Fruit fly (Drosophila melanogaster): ENCODE data around the gene Rack1.

Rack1 gene

DNA sequence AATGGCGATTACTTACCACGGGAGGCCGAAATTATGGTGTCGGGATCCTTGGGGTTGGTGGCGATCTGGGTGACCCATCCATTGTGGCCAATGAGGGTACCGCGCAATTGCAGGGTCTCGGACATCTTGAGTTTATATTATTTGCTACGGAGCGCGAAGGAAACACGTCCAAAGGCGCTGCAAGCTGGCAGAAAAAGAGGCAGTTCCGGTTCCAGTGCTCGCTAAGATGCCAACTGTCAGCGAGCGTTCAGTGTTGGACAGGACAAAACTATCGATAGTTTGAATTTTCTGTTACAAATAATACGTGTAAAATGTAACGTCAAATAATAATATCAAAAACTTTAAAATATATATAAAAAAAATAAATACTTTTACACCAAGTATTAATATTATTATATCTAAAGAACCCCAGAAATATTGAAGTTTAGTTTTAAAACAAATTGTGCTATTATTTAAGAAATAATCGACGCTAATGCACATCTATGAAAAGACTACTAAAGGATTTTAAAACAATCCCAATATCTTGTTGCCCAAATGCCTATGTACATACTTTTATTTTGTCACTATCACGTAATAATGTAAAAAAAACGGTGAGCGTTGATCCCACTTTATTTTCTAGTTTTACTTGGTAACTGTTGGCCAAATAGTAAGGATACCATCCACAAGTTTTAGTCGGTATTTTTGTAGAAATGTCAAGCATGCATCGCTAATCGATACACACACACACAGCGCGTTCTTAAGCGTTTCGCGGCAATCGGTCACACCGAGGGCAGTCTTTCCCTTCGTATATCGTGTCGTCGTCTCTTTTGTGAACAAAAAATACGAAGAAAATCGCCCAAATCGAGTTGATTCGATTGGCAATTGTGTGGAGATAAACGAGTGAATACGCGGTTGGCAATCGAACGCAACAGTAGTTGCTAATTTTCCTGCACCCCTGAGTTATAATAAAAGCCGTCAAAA is at the start of gene Rack1, which contains the start of gene mts:
Gene Rack1, minus strand, starts transcription at position 271 of the 960 bp plus-strand sequence.
Gene mts, plus strand, starts transcription at position 606 of the 960 bp plus-strand sequence.
- TF ChIP-seq CTCF (optimal IDR thresholded peaks at IDR 0.05) (peak in 1 of 2 experiments; percentile 22), CG8478 (optimal IDR thresholded peaks at IDR 0.05) (no peak)

DNA sequence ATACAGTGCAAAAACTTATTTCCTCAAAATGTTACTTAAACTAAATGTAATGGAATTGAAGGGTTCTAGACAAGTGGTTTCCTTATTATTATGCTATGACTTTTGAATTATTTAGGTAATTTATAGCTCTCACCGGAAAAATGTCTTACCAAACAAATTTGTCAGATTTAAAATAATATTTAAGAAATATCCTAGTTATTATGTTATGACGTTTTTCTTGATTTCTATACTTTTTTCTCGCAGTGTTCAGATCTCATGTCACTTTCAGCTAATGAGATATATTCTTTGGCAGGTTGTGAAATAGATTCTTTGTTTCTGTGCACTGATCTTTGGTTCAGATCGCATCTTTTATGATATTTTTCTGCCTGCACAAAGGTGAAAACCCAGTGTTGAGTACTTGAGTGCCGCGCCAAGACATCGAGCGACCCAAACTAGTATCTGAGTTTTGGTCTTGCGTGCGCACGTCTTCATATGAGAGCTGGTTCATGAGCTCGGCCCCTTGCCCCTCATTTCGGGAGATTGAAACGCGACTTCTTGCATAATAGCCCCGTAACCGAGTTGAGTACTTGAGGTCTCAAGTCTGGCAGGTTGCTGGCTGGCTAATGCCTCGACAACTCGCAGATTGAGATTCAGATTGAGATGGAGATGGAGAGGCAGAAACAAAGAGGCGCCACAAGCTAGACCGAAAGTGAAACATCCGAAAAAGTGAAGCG is 49.6 kb upstream of the Rack1 start:
- TF ChIP-seq CTCF (optimal IDR thresholded peaks at IDR 0.05) (no peak), CG8478 (optimal IDR thresholded peaks at IDR 0.05) (no peak)

DNA sequence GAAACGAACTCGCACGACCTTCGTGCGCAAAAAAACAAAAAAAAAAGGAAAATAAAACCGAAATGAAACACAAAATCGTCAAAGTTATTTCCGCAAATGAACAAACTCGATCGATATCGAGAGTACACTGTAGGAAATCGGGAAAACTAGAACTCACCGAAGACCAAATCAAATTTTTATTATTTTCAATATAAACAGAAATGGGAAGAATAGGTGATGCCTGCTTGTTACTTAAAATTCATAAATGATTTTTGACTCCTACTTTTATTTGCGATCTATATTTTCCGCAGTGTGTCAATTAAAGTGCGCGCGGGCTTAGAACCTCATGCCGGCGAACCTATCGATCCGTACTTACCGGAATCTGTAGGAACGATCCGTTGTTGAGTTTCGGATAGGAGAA is 48.6 kb upstream of the Rack1 start:
- no peak for TF ChIP-seq CG8478 (optimal IDR thresholded peaks at IDR 0.05)
- no peak for TF ChIP-seq CTCF (optimal IDR thresholded peaks at IDR 0.05)

DNA sequence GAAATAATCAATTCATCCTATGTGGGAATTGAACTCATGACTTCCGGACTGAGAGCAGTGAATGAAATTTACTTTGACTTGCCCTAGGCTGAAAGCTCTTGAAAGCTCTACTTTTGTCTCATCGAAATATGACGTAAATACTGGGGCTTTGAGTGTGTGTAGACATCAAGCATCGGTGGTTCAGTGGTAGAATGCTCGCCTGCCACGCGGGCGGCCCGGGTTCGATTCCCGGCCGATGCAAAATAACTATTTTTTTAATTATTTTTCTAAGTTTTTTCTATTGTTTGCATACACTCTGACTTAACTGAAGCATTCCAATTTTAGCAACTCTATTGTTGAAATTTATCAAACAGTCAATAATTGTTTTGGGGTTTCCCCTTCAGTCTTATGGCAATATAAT is 45.6 kb upstream of the Rack1 start:
- TF ChIP-seq CG8478 (optimal IDR thresholded peaks at IDR 0.05) (no peak), CTCF (optimal IDR thresholded peaks at IDR 0.05) (no peak)

DNA sequence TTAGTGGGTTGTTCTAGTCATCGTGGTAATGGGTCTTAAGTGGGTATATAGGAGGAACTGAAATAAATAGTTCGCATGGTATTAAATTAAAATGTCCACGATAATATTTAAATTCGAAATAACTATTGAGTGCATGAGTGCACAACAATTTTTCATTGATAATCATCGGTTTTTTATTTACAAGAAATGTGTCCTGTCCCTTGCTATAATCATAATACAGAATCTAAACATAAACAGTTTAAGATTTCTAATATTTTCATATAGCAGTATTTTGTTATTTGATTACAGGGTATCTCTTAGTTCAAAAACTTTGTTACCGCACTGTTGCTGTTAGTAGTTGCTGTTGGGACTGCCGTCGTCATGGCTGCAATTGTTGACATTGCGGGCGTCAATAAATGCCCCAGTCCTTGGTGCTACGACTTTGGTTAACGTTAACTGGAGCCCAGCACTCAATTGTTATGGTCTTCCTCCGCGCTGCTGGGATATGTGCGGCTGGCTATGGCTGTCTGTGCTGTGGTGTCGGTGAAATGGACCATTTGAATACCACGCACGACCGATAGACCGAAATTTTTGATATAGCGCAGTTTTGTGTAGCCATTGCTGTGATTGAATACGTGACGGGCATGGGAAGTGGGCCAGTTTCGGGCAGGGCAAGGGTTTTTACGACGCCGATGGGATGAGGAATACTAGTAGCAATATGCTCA is 44.9 kb upstream of the Rack1 start:
- TF ChIP-seq CG8478 (optimal IDR thresholded peaks at IDR 0.05) (no peak), CTCF (optimal IDR thresholded peaks at IDR 0.05) (no peak)

DNA sequence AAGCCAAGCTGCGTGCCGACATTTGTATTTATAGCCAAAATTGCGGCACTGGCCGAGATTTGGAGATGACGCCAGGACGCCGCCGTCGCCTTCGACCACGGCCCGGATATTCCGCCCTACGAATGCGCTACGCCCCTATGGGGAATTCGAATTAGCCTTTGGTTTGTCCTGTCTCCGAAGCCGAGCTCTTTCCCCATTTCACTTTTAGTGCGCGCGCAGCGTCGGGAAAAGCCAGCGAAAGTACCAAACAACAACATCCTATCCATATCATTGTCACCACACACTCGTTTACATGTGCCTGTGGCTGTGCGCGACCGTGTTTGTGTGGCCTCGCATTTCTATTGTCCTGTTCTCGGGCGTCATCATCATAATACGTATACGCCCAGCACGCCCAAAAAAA is 44.2 kb upstream of the Rack1 start, which contains the start of gene Proc:
Gene Proc, minus strand, starts transcription at position 101 of the 400 bp plus-strand sequence.
- no peak for TF ChIP-seq CG8478 (optimal IDR thresholded peaks at IDR 0.05)
- no peak for TF ChIP-seq CTCF (optimal IDR thresholded peaks at IDR 0.05)

DNA sequence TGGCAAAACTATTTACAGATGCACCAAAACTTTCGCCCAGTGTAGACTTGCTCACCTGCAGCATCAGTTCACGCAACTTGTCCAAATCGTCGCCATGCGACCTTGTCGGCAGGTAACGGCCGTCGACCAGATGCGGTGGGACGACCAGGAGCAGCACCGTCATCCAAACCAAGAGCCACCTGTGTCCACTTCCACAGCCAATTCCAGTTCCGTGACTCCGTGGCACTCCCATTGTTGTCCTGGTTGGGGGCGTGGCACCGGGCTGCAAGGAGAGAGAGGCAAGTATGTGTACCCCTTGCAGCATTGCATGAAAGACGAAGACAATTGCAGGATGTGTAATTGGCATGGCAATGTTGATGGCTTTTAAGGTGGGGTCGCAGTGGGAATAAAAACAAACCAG is 43.1 kb upstream of the Rack1 start:
- TF ChIP-seq CTCF (optimal IDR thresholded peaks at IDR 0.05) = no peak
- no peak for TF ChIP-seq CG8478 (optimal IDR thresholded peaks at IDR 0.05)

DNA sequence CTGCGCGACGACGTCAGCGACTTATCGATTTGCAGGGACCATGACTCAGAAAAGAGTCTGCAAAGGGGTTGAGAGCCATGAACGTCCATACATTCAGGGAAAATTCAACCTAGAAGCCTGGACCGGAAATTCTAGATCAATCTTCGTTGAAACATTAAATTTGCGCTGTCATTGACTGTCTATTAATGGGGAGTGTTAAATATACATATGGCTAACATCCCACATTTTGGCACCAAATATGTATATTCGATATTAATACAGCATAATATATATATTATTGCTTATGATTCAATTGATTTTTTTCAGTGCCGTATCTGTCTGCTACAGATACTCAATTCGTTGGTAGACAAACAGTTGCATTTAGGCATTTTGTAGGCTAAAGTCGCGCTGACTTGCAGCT is 41.5 kb upstream of the Rack1 start:
- TF ChIP-seq CTCF (optimal IDR thresholded peaks at IDR 0.05) (no peak), CG8478 (optimal IDR thresholded peaks at IDR 0.05) (no peak)

DNA sequence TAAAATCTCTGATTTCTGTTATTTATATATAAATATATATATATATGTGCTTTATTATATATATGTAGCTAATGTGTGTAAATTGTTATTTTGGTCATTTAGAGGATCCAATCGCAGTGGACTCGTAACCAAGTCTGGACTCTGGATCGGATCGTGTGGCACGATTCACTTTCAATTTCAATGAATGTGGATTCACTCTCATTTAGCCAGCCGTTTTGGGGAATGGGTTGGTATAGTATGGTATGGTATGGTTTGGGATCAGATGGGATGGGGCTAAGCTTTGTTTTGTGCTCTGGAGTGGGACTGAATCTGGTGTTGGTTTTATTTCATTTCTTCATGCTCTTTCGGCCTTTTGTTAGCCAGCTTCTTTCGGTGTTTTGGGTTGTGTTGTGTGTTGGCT is 34.6 kb upstream of the Rack1 start:
- no peak for TF ChIP-seq CG8478 (optimal IDR thresholded peaks at IDR 0.05)
- no peak for TF ChIP-seq CTCF (optimal IDR thresholded peaks at IDR 0.05)

DNA sequence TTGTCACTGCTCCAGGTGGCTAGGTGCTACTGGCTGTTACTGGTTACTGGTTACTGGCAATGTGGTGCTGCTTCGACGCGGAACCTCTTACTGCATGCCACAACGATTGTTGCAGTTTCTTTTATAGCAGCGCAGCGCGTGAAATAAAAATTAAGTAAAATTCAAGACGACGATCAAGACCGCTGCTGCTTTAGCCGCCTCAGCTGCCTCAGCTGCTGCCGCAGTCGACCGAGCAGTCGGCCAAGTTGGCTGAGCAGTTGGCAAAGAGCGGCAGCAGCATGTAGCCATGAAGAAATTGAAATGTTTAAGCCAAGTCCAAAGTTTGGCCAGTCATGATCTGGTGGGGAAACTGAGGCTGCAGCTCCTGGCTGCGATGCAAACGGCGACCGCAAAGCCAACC is 33.6 kb upstream of the Rack1 start, which contains the start of gene TwdlE:
Gene TwdlE, minus strand, starts transcription at position 101 of the 400 bp plus-strand sequence.
- TF ChIP-seq CTCF (optimal IDR thresholded peaks at IDR 0.05) = no peak
- TF ChIP-seq CG8478 (optimal IDR thresholded peaks at IDR 0.05) = no peak

DNA sequence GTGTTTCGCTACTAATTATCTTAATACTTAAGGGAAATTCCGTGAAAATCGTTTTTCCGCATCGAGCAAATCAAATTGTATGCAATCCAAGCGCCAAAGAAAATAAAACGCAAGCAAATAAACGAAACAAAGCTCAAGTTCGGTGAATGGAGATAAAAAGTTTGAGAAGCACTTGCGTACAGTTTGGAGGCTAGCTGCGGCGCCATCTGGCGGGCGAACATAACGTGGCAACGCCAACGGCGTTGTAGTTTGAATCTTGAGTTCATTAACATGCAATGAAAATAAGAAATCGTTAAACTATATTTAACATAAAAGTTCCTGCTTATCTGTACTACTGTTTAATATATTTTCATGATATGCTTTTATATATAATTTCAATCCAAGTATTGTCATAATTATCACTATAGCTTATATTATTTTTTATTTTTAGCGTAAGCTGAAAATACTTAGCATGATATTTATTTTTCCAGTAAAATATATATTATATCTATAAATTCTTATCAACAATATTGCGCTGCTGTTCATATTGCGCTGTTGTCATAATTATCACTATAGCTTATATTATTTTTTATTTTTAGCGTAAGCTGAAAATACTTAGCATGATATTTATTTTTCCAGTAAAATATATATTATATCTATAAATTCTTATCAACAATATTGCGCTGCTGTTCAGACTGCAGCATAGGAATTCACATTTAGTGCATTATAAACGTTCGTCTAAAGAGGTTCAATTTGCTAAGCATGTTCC is 29.4 kb upstream of the Rack1 start, which contains the start of gene lectin-28C:
Gene lectin-28C, plus strand, starts transcription at position 698 of the 748 bp plus-strand sequence.
- peak; percentile 93 to 94 for TF ChIP-seq CTCF (optimal IDR thresholded peaks at IDR 0.05)

DNA sequence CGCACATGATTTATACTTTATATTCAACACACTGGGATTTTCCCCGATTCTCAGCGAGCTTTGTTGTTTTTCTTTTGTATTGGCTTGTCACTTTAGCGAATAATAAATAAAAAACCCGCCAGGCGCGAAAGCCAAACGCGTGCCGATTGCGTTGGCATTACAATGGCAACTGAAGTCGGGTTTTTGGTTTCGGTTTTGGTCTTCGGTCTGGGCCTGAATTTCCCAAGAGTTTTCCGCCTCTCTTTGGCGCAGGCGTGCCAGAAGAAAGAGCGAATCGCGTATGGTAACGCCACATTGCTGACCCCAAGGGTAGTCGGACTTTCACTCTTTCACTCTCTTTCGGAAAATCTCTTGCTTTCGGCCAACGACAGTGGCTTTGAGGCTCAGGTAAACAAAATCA is 28.0 kb upstream of the Rack1 start, which contains the start of gene CG14535:
Gene CG14535, minus strand, starts transcription at position 368 of the 400 bp plus-strand sequence.
- no peak for TF ChIP-seq CTCF (optimal IDR thresholded peaks at IDR 0.05)
- no peak for TF ChIP-seq CG8478 (optimal IDR thresholded peaks at IDR 0.05)

DNA sequence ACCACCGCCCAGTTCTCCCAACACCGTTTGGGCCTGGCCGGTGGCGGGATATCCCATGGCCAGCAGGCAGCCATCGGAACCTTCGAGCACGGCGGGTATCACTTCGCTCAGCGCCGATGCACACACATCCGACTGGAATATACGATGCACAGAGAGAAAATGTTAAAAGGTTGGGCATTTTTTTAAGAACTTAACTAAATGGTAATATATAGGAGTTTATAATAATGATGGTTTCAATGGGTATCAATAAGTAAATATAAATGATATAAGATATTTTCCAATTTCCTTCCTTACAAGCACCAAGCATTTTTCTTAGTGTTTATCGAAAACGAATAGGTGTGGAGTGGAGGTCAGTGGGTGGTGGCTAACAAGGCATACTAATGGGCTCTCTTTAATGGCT is 24.5 kb upstream of the Rack1 start:
- no peak for TF ChIP-seq CG8478 (optimal IDR thresholded peaks at IDR 0.05)
- TF ChIP-seq CTCF (optimal IDR thresholded peaks at IDR 0.05) = no peak

DNA sequence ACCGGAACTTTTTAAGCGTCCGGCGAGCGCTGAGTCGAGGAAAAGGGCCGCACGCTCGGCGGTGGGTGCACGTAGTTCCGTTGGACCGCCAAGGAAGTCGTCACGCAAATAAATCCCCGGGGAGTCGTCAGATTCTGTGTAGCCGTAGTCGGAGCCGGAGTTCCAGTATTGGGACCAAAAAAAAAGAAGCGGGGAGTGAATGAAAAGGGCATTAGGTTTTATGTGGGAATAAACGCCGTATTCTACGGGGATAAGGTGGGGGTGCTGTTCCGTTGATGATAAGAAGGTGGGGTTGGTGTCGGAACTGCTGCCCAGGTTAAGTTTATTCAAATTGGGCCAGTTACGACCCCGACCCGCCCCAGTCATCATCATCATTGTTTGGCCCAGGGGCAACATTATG is 23.3 kb upstream of the Rack1 start:
- TF ChIP-seq CTCF (optimal IDR thresholded peaks at IDR 0.05) (no peak), CG8478 (optimal IDR thresholded peaks at IDR 0.05) (no peak)

All from S2 (cell line).